Fruit fly (Drosophila melanogaster): ENCODE measurements around the gene Csk.

The Csk gene

dm6 chr3R:11683675-11684074 is 33.2 kb upstream of the Csk start:
- TF ChIP-seq CG10631 (GFP tag; optimal IDR thresholded peaks at IDR 0.05) (no peak), vri (GFP tag; optimal IDR thresholded peaks at IDR 0.05) (peak; percentile 35)

DNA sequence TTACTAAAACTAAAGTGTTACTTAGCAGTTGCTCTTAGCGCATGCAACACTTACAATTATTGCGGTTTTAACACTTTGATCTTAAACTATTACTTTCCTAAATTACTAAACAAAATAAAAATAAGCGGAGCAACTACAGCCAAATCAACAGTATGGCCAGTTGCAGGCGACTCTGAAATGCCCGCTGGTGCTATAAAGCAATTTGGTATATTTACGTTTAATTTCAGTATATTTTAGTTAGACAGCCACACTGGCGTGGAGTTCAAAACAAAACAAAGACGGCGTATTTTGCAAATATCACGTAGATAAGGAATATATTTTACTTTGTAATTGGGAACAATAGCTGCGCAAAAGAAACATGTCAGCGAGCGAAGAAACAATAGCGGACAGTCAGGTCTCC is 29.0 kb upstream of the Csk start, which contains the start of the genes Taf12 and Ho:
Gene Taf12 (minus strand): TSS at position 178 of the 400 bp plus-strand sequence.
Gene Ho (plus strand): TSS at position 231 of the 400 bp plus-strand sequence.
- no peak for TF ChIP-seq CG8632 (GFP tag; optimal IDR thresholded peaks at IDR 0.05)
- TF ChIP-seq CG10669 (GFP tag; optimal IDR thresholded peaks at IDR 0.05), result no peak
- TF ChIP-seq pdm3 (GFP tag; optimal IDR thresholded peaks at IDR 0.05), result no peak
- peak; percentile 21 for TF ChIP-seq esn (GFP tag; optimal IDR thresholded peaks at IDR 0.05)
- TF ChIP-seq fd85E (GFP tag; optimal IDR thresholded peaks at IDR 0.05), result no peak
- TF ChIP-seq CG11902 (GFP tag; optimal IDR thresholded peaks at IDR 0.05), result no peak
- TF ChIP-seq CG3919 (GFP tag; optimal IDR thresholded peaks at IDR 0.05), result no peak
- TF ChIP-seq cyc (GFP tag; optimal IDR thresholded peaks at IDR 0.05), result no peak
- no peak for TF ChIP-seq CG8319 (GFP tag; optimal IDR thresholded peaks at IDR 0.05)
- no peak for TF ChIP-seq CG7368 (GFP tag; optimal IDR thresholded peaks at IDR 0.05)
- no peak for TF ChIP-seq achi (GFP tag; optimal IDR thresholded peaks at IDR 0.05)
- no peak; the same call in 2 of the 3 replicates for TF ChIP-seq CG6163 (GFP tag; IDR thresholded peaks at IDR 0.05)
- peak; percentile 54 for TF ChIP-seq fkh (GFP tag; optimal IDR thresholded peaks at IDR 0.05)
- TF ChIP-seq Eip78C (GFP tag), result peak; percentile 74
- TF ChIP-seq eg (GFP tag; IDR thresholded peaks at IDR 0.05), result no peak
- no peak for TF ChIP-seq CG11294 (GFP tag; IDR thresholded peaks at IDR 0.05)
- TF ChIP-seq CG6854 (GFP tag; optimal IDR thresholded peaks at IDR 0.05), result no peak
- TF ChIP-seq CG10631 (GFP tag; optimal IDR thresholded peaks at IDR 0.05), result no peak
- TF ChIP-seq Ets96B (tag; optimal IDR thresholded peaks at IDR 0.05), result no peak
- TF ChIP-seq vri (GFP tag; optimal IDR thresholded peaks at IDR 0.05), result peak; percentile 37
- no peak for TF ChIP-seq OdsH (GFP tag; optimal IDR thresholded peaks at IDR 0.05)
- peak; percentile 70 for TF ChIP-seq svp (GFP tag)
- no peak for TF ChIP-seq Met (GFP tag; optimal IDR thresholded peaks at IDR 0.05)
- no peak for TF ChIP-seq CG3032 (tag; optimal IDR thresholded peaks at IDR 0.05)
- TF ChIP-seq Sox14 (GFP tag; optimal IDR thresholded peaks at IDR 0.05), result peak; percentile 98
- TF ChIP-seq salr (GFP tag; optimal IDR thresholded peaks at IDR 0.05), result no peak
- TF ChIP-seq lz (GFP tag; optimal IDR thresholded peaks at IDR 0.05), result no peak
- TF ChIP-seq acj6 (GFP tag; optimal IDR thresholded peaks at IDR 0.05), result no peak
- TF ChIP-seq CG16779 (tag; optimal IDR thresholded peaks at IDR 0.05), result no peak
- no peak for TF ChIP-seq CG31627 (GFP tag; optimal IDR thresholded peaks at IDR 0.05)
- no peak for TF ChIP-seq CG8119 (GFP tag; IDR thresholded peaks at IDR 0.05)
- no peak for TF ChIP-seq Sox15 (GFP tag; optimal IDR thresholded peaks at IDR 0.05)
- TF ChIP-seq Blimp-1 (GFP tag; optimal IDR thresholded peaks at IDR 0.05), result no peak
- no peak for TF ChIP-seq CG15336 (GFP tag; IDR thresholded peaks at IDR 0.05)
- TF ChIP-seq CG6276 (GFP tag; optimal IDR thresholded peaks at IDR 0.05), result no peak

DNA sequence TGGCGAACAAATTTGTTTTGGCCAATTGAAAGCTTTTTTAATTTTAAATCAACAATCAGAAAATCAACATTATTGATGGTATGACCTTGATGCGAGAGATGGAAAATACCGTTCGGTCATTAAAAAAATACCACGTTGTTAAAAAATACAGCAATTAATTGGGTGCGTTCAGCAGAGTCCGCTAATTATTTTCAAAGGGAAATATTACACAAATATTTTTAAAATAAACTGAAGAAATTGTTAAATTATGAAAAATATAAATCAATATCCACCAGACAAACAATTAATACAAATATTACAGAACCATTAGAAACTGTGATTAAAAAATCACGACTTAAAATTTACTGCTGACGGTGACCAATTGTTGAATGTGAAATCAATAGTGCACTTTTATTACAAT is 27.5 kb upstream of the Csk start, which contains the start of gene CG18476:
Gene CG18476 (minus strand): TSS at position 101 of the 400 bp plus-strand sequence.
- TF ChIP-seq fd85E (GFP tag; optimal IDR thresholded peaks at IDR 0.05) (peak; percentile 6), Eip75B (GFP tag; optimal IDR thresholded peaks at IDR 0.05) (no peak), CG3919 (GFP tag; optimal IDR thresholded peaks at IDR 0.05) (peak; percentile 91), Sox102F (GFP tag; optimal IDR thresholded peaks at IDR 0.05) (no peak), CG10631 (GFP tag; optimal IDR thresholded peaks at IDR 0.05) (peak; percentile 92), CG31627 (GFP tag; optimal IDR thresholded peaks at IDR 0.05) (peak; percentile 91), ss (GFP tag; optimal IDR thresholded peaks at IDR 0.05) (peak in 1 of 2 experiments; percentile 90), CG1621 (tag; optimal IDR thresholded peaks at IDR 0.05) (peak; percentile 86), spab (GFP tag; optimal IDR thresholded peaks at IDR 0.05) (peak; percentile 83), Lpt (GFP tag; optimal IDR thresholded peaks at IDR 0.05) (peak; percentile 89), CG6276 (GFP tag; optimal IDR thresholded peaks at IDR 0.05) (peak; percentile 89), eg (GFP tag; IDR thresholded peaks at IDR 0.05) (peak; percentile 98), CG15336 (GFP tag; IDR thresholded peaks at IDR 0.05) (peak; percentile 92), Hr39 (GFP tag; optimal IDR thresholded peaks at IDR 0.05) (peak; percentile 88), cyc (GFP tag; optimal IDR thresholded peaks at IDR 0.05) (peak; percentile 91), vri (GFP tag; optimal IDR thresholded peaks at IDR 0.05) (peak; percentile 59), CG6808 (GFP tag; optimal IDR thresholded peaks at IDR 0.05) (peak; percentile 84), CG6854 (GFP tag; optimal IDR thresholded peaks at IDR 0.05) (peak; percentile 27), Sox14 (GFP tag; optimal IDR thresholded peaks at IDR 0.05) (peak; percentile 92), CG8319 (GFP tag; optimal IDR thresholded peaks at IDR 0.05) (peak; percentile 75), Ets21C (GFP tag; optimal IDR thresholded peaks at IDR 0.05) (peak; percentile 82), CG11902 (GFP tag; optimal IDR thresholded peaks at IDR 0.05) (peak; percentile 86), CG9139 (GFP tag; optimal IDR thresholded peaks at IDR 0.05) (peak; percentile 82), CG6163 (GFP tag; IDR thresholded peaks at IDR 0.05) (peak; percentile 95), acj6 (GFP tag; optimal IDR thresholded peaks at IDR 0.05) (peak; percentile 89), CG10669 (GFP tag; optimal IDR thresholded peaks at IDR 0.05) (peak; percentile 93), OdsH (GFP tag; optimal IDR thresholded peaks at IDR 0.05) (peak; percentile 91), Ets96B (tag; optimal IDR thresholded peaks at IDR 0.05) (peak; percentile 95), Met (GFP tag; optimal IDR thresholded peaks at IDR 0.05) (peak; percentile 87), Hr4 (GFP tag; optimal IDR thresholded peaks at IDR 0.05) (peak; percentile 92), esn (GFP tag; optimal IDR thresholded peaks at IDR 0.05) (peak; percentile 93)
